Fruit fly (Drosophila melanogaster) whole organism, wandering third instar larva: ENCODE measurements around the gene CG17768.

Experiments used
- Abd-B ChIP-seq: fragments of >200 bp; optimal IDR thresholded peaks from 2 replicates; lab custom pipeline; 2017; ENCODE audit warnings: missing biosample characterization, missing genetic modification characterization
- CG32264 ChIP-seq: fragments of 200-800 bp; sonication (Bioruptor generic); optimal IDR thresholded peaks from 2 replicates; lab custom pipeline; 2016; ENCODE audit warnings: missing biosample characterization, missing genetic modification characterization
- CG9705 ChIP-seq: fragments of 200-800 bp; sonication (Bioruptor generic); optimal IDR thresholded peaks from 2 replicates; lab custom pipeline; 2018; ENCODE audit warnings: missing biosample characterization, mild to moderate bottlenecking, missing genetic modification characterization
- CrebA ChIP-seq: fragments of 200-800 bp; sonication (Bioruptor generic); optimal IDR thresholded peaks from 2 replicates; lab custom pipeline; 2016; ENCODE audit warnings: missing biosample characterization, mild to moderate bottlenecking, missing genetic modification characterization, borderline replicate concordance
- Dif ChIP-seq: fragments of 200-275, 200-300 bp; sonication (Bioruptor generic); optimal IDR thresholded peaks from 2 replicates; lab custom pipeline; 2018; ENCODE audit warnings: missing biosample characterization, missing genetic modification characterization; ENCODE audit not compliant: partially characterized antibody
- GATAd ChIP-seq: sonication (Bioruptor generic); optimal IDR thresholded peaks from 2 replicates; lab custom pipeline; 2016; ENCODE audit warnings: missing biosample characterization, missing genetic modification characterization
- HLH106 ChIP-seq: fragments of 200-800 bp; optimal IDR thresholded peaks from 3 replicates; lab custom pipeline; 2019; ENCODE audit warnings: missing biosample characterization, mild to moderate bottlenecking, missing genetic modification characterization, moderate library complexity
- Hnf4 ChIP-seq: fragments of 200-800 bp; sonication (Bioruptor generic); optimal IDR thresholded peaks from 2 replicates; lab custom pipeline; 2016; ENCODE audit warnings: missing biosample characterization, mild to moderate bottlenecking, missing genetic modification characterization
- Hr83 ChIP-seq: fragments of 200-300 bp; sonication (Bioruptor generic); optimal IDR thresholded peaks from 2 replicates; lab custom pipeline; 2016; ENCODE audit warnings: missing biosample characterization, mild to moderate bottlenecking, missing genetic modification characterization, moderate library complexity; ENCODE audit not compliant: poor library complexity, severe bottlenecking
- Jra ChIP-seq: sonication (Bioruptor generic); optimal IDR thresholded peaks from 2 replicates; lab custom pipeline; 2016; ENCODE audit warnings: missing biosample characterization, missing genetic modification characterization
- Myc ChIP-seq: fragments of >200 bp; optimal IDR thresholded peaks from 2 replicates; lab custom pipeline; 2017
- OdsH ChIP-seq: fragments of 200-800 bp; sonication (Bioruptor generic); optimal IDR thresholded peaks from 2 replicates; lab custom pipeline; 2016; ENCODE audit warnings: missing biosample characterization, mild to moderate bottlenecking, missing genetic modification characterization
- Rel ChIP-seq, 2 experiments: fragments of 200-800 bp; sonication (Bioruptor generic) in 1 of 2; optimal IDR thresholded peaks; 2 replicates in 1 of 2; 3 replicates in 1 of 2; lab custom pipeline; 2016 to 2019; ENCODE audit warnings: mild to moderate bottlenecking in 2 of 2, missing biosample characterization in 2 of 2, missing genetic modification characterization in 2 of 2, moderate library complexity in 1 of 2
- Sp1 ChIP-seq: fragments of 200-800 bp; sonication (Bioruptor generic); optimal IDR thresholded peaks from 3 replicates; lab custom pipeline; 2019; ENCODE audit warnings: missing biosample characterization, mild to moderate bottlenecking, missing genetic modification characterization, moderate library complexity
- Vsx2 ChIP-seq: fragments of 200-300, 225-300 bp; sonication (Bioruptor generic); optimal IDR thresholded peaks from 2 replicates; lab custom pipeline; 2018; ENCODE audit warnings: missing biosample characterization, missing genetic modification characterization; ENCODE audit not compliant: partially characterized antibody
- br ChIP-seq: fragments of 200-800 bp; sonication (Bioruptor generic); optimal IDR thresholded peaks from 2 replicates; lab custom pipeline; 2016; ENCODE audit warnings: missing biosample characterization, missing genetic modification characterization
- brk ChIP-seq: fragments of 200-800 bp; sonication (Bioruptor generic); optimal IDR thresholded peaks from 2 replicates; lab custom pipeline; 2016; ENCODE audit warnings: missing biosample characterization, mild to moderate bottlenecking, missing genetic modification characterization
- dl ChIP-seq, 2 experiments: fragments of 175-275, 200-275 bp in 1 of 2; fragments of 200-275 bp in 1 of 2; sonication (Bioruptor generic); optimal IDR thresholded peaks; lab custom pipeline; 2018; ENCODE audit warnings: mild to moderate bottlenecking in 2 of 2, missing biosample characterization in 2 of 2, missing genetic modification characterization in 2 of 2, moderate library complexity in 2 of 2; ENCODE audit not compliant: partially characterized antibody in 2 of 2, insufficient read depth in 1 of 2
- dmrt93B ChIP-seq: fragments of 200-800 bp; sonication (Bioruptor generic); optimal IDR thresholded peaks from 2 replicates; lab custom pipeline; 2018; ENCODE audit warnings: missing biosample characterization, mild to moderate bottlenecking, missing genetic modification characterization
- dsf ChIP-seq: sonication (Bioruptor generic); optimal IDR thresholded peaks from 2 replicates; lab custom pipeline; 2016; ENCODE audit warnings: missing biosample characterization, missing genetic modification characterization, borderline replicate concordance
- ey ChIP-seq: fragments of 200-800 bp; sonication (Bioruptor generic); optimal IDR thresholded peaks from 2 replicates; lab custom pipeline; 2016; ENCODE audit warnings: missing biosample characterization, missing genetic modification characterization
- foxo ChIP-seq, 2 experiments: fragments of 200-800 bp; sonication (Bioruptor generic); optimal IDR thresholded peaks; 2 replicates in 1 of 2; 3 replicates in 1 of 2; lab custom pipeline; 2016 to 2017; ENCODE audit warnings: missing biosample characterization in 2 of 2, missing genetic modification characterization in 2 of 2
- fru ChIP-seq: fragments of 200-800 bp; sonication (Bioruptor generic); optimal IDR thresholded peaks from 3 replicates; lab custom pipeline; 2016; ENCODE audit warnings: missing biosample characterization, mild to moderate bottlenecking, missing genetic modification characterization
- h ChIP-seq: fragments of 200-800 bp; sonication (Bioruptor generic); optimal IDR thresholded peaks from 3 replicates; lab custom pipeline; 2016; ENCODE audit warnings: missing biosample characterization, mild to moderate bottlenecking, missing genetic modification characterization
- jim ChIP-seq: fragments of 175-275, 200-325 bp; sonication (Bioruptor generic); optimal IDR thresholded peaks from 2 replicates; lab custom pipeline; 2016; ENCODE audit warnings: missing biosample characterization, mild to moderate bottlenecking, missing genetic modification characterization
- lola ChIP-seq: fragments of >200 bp; optimal IDR thresholded peaks from 2 replicates; lab custom pipeline; 2017; ENCODE audit warnings: missing biosample characterization, missing genetic modification characterization
- pan ChIP-seq: fragments of >200 bp; optimal IDR thresholded peaks from 2 replicates; lab custom pipeline; 2017
- psq ChIP-seq: fragments of 200-800 bp; sonication (Bioruptor generic); optimal IDR thresholded peaks from 3 replicates; lab custom pipeline; 2017; ENCODE audit warnings: missing biosample characterization, mild to moderate bottlenecking, missing genetic modification characterization, moderate library complexity
- rgr ChIP-seq: fragments of 200-800 bp; sonication (Bioruptor generic); optimal IDR thresholded peaks from 3 replicates; lab custom pipeline; 2016; ENCODE audit warnings: missing biosample characterization, mild to moderate bottlenecking, missing genetic modification characterization
- sage ChIP-seq: fragments of 200-800 bp; sonication (Bioruptor generic); optimal IDR thresholded peaks from 2 replicates; lab custom pipeline; 2016; ENCODE audit warnings: missing biosample characterization, mild to moderate bottlenecking, missing genetic modification characterization
- sv ChIP-seq: fragments of 200-800 bp; sonication (Bioruptor generic); optimal IDR thresholded peaks from 3 replicates; lab custom pipeline; 2016; ENCODE audit warnings: missing biosample characterization, missing genetic modification characterization
- tai ChIP-seq: sonication (Bioruptor generic); optimal IDR thresholded peaks from 2 replicates; lab custom pipeline; 2016; ENCODE audit warnings: missing biosample characterization, missing genetic modification characterization
- usp ChIP-seq: fragments of >200 bp; optimal IDR thresholded peaks from 2 replicates; lab custom pipeline; 2017; ENCODE audit warnings: missing biosample characterization, missing genetic modification characterization
- woc ChIP-seq: sonication (Bioruptor generic); optimal IDR thresholded peaks from 2 replicates; lab custom pipeline; 2016; ENCODE audit warnings: missing biosample characterization, mild to moderate bottlenecking, missing genetic modification characterization

The CG17768 gene

DNA sequence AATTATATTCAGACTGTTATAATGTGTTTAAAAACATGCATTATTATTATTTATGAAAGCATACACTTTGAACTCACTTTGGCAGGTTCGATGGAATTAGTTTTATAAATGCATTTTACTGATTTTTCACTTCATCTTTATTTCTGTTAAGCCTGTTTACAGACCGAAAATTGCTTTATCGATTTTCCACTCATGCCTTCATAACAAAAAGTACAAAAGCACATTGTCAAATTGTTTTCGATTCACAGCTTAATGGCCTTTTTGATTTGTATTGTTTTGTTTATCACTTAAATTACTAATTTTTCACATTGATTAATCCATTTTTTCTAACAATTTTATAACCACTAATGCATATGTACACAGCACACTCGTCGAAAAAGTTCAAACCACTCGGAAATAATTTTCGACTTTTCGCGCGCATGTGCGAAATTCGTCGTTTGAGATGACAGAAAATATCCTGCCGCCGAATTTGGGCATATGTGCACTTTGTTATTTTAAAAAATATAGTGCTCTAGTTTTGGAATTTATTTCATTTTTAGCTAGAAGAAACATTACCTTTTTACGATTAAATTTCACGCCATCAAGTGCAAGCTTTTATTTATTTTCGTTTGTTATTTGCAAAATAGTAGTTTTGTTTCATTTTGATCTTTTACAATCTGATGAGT, 31.3 kb downstream of the CG17768 start, which contains the start of gene rho-5:
rho-5 (minus strand) TSS at position 296 of the 665 bp plus-strand sequence.
- TF ChIP-seq GATAd (GFP tag; lab: Kevin White, UChicago) (no peak), usp (GFP tag; lab: Kevin White, UChicago) (no peak), psq (GFP tag; lab: Kevin White, UChicago) (no peak), rgr (GFP tag; lab: Kevin White, UChicago) (no peak), CG9705 (GFP tag; lab: Kevin White, UChicago) (no peak), Abd-B (GFP tag; lab: Kevin White, UChicago) (no peak), Myc (lab: Kevin White, UChicago) (no peak), brk (GFP tag; lab: Kevin White, UChicago) (no peak), sage (no peak), woc (GFP tag; lab: Kevin White, UChicago) (no peak), HLH106 (tag; lab: Kevin White, UChicago) (no peak), fru (GFP tag; lab: Kevin White, UChicago) (no peak), Hr83 (GFP tag; lab: Kevin White, UChicago) (no peak), dl (GFP tag; optimal IDR thresholded peaks at IDR 0.05; lab: Kevin White, UChicago; ENCODE audit: insufficient read depth in 1 of 2, partially characterized antibody in 2 of 2) (no peak), Hnf4 (GFP tag; lab: Kevin White, UChicago) (no peak), CG32264 (GFP tag; lab: Kevin White, UChicago) (no peak), dmrt93B (no peak), Vsx2 (no peak), sv (GFP tag; lab: Kevin White, UChicago) (no peak)

DNA sequence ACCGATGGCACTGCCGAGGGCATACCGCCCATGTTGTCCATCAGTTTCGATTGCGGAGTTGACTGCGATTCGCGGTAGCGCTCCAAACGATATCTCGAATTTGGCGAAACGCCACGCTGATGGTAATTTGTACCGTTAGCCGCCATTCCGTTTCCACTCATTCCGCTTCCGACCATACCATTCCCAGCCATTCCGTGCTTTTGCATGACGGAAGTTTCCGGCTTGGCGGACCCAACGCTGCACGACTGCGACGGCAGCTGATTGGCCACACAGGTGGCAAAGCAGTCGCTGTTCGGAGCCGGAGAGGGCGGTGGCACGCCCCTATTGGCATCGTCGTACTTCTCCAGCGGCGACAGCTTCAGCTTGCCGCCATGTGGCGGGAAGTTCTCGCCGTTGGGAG, 32.7 kb downstream of the CG17768 start:
- TF ChIP-seq tai, result no peak
- TF ChIP-seq Rel (GFP tag; optimal IDR thresholded peaks at IDR 0.05; lab: Kevin White, UChicago), result no peak
- TF ChIP-seq Rel (tag; optimal IDR thresholded peaks at IDR 0.05; lab: Kevin White, UChicago), result no peak
- no peak for TF ChIP-seq ey
- no peak for TF ChIP-seq lola (GFP tag; lab: Kevin White, UChicago)
- no peak for TF ChIP-seq pan (lab: Kevin White, UChicago)
- TF ChIP-seq psq (GFP tag; lab: Kevin White, UChicago), result no peak
- no peak for TF ChIP-seq CG9705 (GFP tag; lab: Kevin White, UChicago)
- no peak for TF ChIP-seq rgr (GFP tag; lab: Kevin White, UChicago)
- no peak for TF ChIP-seq sage
- TF ChIP-seq Sp1 (GFP tag; lab: Kevin White, UChicago), result no peak
- no peak for TF ChIP-seq usp (GFP tag; lab: Kevin White, UChicago)
- no peak for TF ChIP-seq dmrt93B
- no peak for TF ChIP-seq Jra (GFP tag; lab: Kevin White, UChicago)
- no peak for TF ChIP-seq Hnf4 (GFP tag; lab: Kevin White, UChicago)
- no peak for TF ChIP-seq jim (GFP tag; lab: Kevin White, UChicago)
- no peak for TF ChIP-seq sv (GFP tag; lab: Kevin White, UChicago)
- TF ChIP-seq, all 38 proteins: peak for 0

DNA sequence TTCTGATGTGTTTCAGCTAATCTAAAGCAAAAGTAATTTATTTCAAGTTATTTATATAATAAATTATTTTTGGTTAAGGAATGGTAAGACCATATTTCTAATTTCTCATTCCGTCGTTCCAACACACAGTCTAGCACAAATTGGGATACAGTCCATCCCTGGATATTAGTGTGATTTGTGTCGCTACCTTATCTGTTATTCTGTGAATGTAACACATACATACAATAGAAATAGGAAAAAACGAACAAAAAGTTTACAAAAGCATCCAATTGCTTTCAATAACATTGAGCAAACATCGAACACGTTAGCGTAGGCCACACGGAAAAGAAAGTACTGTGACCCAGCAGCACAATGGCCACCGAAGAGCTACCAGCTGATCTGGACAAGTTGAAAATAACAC, 38.5 kb downstream of the CG17768 start, which contains the start of gene CG5056:
CG5056 (plus strand) TSS at position 168 of the 400 bp plus-strand sequence.
- no peak for TF ChIP-seq dsf (GFP tag; lab: Kevin White, UChicago)
- TF ChIP-seq woc (GFP tag; lab: Kevin White, UChicago), result peak; percentile 64
- no peak for TF ChIP-seq Vsx2
- peak; percentile 30 for TF ChIP-seq Sp1 (GFP tag; lab: Kevin White, UChicago)

DNA sequence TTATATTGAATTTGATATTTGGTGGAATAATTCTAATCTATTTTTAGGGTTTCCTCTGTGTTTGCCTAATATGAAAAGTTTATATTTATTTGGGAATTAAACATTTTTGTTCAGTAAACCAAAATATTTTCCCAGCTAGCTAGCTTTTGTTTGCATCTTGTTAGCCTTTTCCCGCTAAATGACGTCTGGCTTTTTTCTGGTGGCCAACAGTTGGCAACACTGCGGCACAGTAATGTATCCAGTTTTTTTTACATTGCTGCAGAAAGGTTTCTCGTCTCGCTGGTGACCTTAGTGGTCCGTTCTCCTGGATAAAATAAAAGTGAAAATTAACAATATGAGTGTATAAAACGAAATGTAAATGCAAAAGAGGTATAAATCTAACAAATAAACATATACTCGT, 40.8 kb downstream of the CG17768 start, which contains the start of gene lft:
lft (plus strand) TSS at position 243 of the 400 bp plus-strand sequence.
- TF ChIP-seq Hnf4 (GFP tag; lab: Kevin White, UChicago), result no peak
- peak; percentile 69 for TF ChIP-seq Myc (lab: Kevin White, UChicago)
- TF ChIP-seq fru (GFP tag; lab: Kevin White, UChicago), result peak; percentile 85
- peak; percentile 60 for TF ChIP-seq woc (GFP tag; lab: Kevin White, UChicago)

DNA sequence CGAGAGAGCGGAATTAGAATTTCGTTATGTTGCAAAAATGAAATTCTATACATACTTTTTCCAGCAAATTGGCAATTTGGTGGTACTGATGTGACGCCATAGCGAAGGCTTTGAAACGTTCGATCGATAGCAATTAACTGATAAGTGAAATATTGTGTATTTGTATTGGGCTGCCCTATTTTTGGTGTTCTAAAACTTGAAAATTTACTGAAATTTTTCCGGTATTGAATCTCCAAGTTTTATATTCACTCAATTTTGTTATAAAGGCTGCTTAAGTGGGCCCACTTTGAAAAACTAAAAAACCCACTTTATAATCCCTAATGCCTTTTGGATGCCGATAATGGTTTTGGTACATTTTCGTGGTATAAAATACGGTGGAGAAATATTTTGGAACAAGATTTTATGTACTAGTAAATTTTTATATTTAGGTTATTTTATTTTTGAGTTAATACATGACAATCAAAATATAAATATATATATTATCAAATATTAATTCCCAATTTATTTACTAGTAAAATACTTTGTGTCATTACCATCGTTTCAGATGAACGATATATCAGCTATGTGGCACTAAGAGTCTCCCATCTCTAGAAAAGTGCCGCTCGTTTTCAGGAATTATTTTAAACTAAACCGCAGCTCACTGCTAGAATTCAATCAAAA, 42.5 kb downstream of the CG17768 start, which contains the start of the genes Cand1 and pim:
Cand1 (minus strand) TSS at position 300 of the 660 bp plus-strand sequence.
pim (plus strand) TSS at position 582 of the 660 bp plus-strand sequence.
- no peak for TF ChIP-seq sv (GFP tag; lab: Kevin White, UChicago)
- TF ChIP-seq br (GFP tag; lab: Kevin White, UChicago), result no peak
- no peak for TF ChIP-seq Hnf4 (GFP tag; lab: Kevin White, UChicago)
- no peak for TF ChIP-seq jim (GFP tag; lab: Kevin White, UChicago)
- no peak for TF ChIP-seq brk (GFP tag; lab: Kevin White, UChicago)
- TF ChIP-seq h, result no peak
- TF ChIP-seq Hr83 (GFP tag; lab: Kevin White, UChicago), result no peak
- TF ChIP-seq usp (GFP tag; lab: Kevin White, UChicago), result no peak
- TF ChIP-seq ey, result no peak
- peak; percentile 22 for TF ChIP-seq woc (GFP tag; lab: Kevin White, UChicago)
- no peak for TF ChIP-seq sage
- no peak for TF ChIP-seq OdsH (GFP tag; lab: Kevin White, UChicago)
- TF ChIP-seq fru (GFP tag; lab: Kevin White, UChicago), result no peak
- no peak for TF ChIP-seq psq (GFP tag; lab: Kevin White, UChicago)
- TF ChIP-seq CrebA, result no peak
- TF ChIP-seq dmrt93B, result no peak
- TF ChIP-seq dsf (GFP tag; lab: Kevin White, UChicago), result no peak
- TF ChIP-seq GATAd (GFP tag; lab: Kevin White, UChicago), result no peak
- no peak for TF ChIP-seq lola (GFP tag; lab: Kevin White, UChicago)
- TF ChIP-seq Dif (GFP tag; lab: Kevin White, UChicago), result no peak
- TF ChIP-seq HLH106 (tag; lab: Kevin White, UChicago), result peak; percentile 11
- TF ChIP-seq foxo (GFP tag; optimal IDR thresholded peaks at IDR 0.05; lab: Kevin White, UChicago), result no peak
- no peak for TF ChIP-seq Rel (GFP tag; optimal IDR thresholded peaks at IDR 0.05; lab: Kevin White, UChicago)
- TF ChIP-seq Rel (tag; optimal IDR thresholded peaks at IDR 0.05; lab: Kevin White, UChicago), result peak; percentile 36
